Worm (Caenorhabditis elegans): ENCODE results near the gene clec-241.

The clec-241 gene

DNA sequence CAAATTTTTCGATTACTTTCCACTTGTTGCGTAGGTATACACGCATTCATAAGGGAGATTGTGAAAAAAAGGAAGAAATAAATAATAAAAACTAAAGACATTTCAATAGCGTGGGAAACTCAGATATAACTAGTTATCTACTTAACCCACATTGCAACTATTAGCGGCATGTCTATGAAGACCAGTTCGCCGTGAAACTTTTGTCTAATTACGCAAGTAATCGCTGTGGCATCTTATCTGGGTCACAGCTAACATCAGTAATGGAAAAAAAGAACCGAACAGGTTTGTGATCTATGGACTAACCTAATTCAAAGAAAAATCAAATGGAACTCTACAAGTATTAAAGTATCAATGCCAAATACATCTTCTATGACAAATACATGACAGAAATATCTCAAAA is at the start of gene clec-241:
clec-241 (minus strand) TSS at position 101 of the 400 bp plus-strand sequence.
- TF ChIP-seq F10E7.11 (tag; optimal IDR thresholded peaks at IDR 0.05) (no peak), hmg-1.2 (GFP tag; IDR thresholded peaks at IDR 0.05) (no peak), F57C9.4 (tag; optimal IDR thresholded peaks at IDR 0.05) (no peak), egl-18 (GFP tag; IDR thresholded peaks at IDR 0.05) (no peak), dpff-1 (tag; optimal IDR thresholded peaks at IDR 0.05) (no peak), nfyb-1 (GFP tag; IDR thresholded peaks at IDR 0.05) (no peak)

DNA sequence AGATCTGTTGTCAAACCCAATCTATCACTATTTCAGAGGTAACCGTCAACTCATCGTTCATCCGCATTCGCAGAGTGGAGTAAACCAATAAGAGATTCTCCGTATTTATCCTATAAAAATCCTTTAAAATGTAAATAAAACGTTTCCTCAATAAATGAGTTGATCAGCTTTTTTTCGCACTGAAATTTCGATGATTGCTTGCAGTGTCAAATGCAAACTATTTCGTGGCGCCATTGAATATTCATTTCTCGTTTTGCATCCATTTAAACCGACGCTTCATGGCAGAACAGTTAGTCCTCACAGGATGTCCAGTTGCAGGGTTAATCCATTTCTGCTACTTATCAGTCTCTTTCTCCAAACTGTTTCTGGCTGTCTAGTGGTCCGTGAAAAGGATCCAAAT is 48.5 kb upstream of the clec-241 start, which contains the start of gene F28B1.9:
F28B1.9 (plus strand) TSS at position 301 of the 400 bp plus-strand sequence.
- TF ChIP-seq hmg-1.2 (GFP tag; IDR thresholded peaks at IDR 0.05) (no peak), ets-4 (GFP tag; optimal IDR thresholded peaks at IDR 0.05) (no peak), Y53F4B.3 (GFP tag; IDR thresholded peaks at IDR 0.05) (no peak), aptf-3 (GFP tag; IDR thresholded peaks at IDR 0.05) (no peak), nhr-80 (tag; optimal IDR thresholded peaks at IDR 0.05) (no peak), hlh-12 (tag; optimal IDR thresholded peaks at IDR 0.05) (no peak), lsl-1 (GFP tag; optimal IDR thresholded peaks at IDR 0.05) (no peak), C06A6.2 (GFP tag; conservative IDR thresholded peaks at IDR 0.05) (no peak), bed-1 (GFP tag; IDR thresholded peaks at IDR 0.05) (no peak), F37B4.10 (GFP tag; IDR thresholded peaks at IDR 0.05) (no peak), rec-8 (tag; optimal IDR thresholded peaks at IDR 0.05) (no peak), hrde-1 (tag; optimal IDR thresholded peaks at IDR 0.05; ENCODE audit: borderline replicate concordance) (no peak), cebp-2 (GFP tag; IDR thresholded peaks at IDR 0.05) (no peak), tlf-1 (GFP tag; optimal IDR thresholded peaks at IDR 0.05) (no peak), him-1 (tag; optimal IDR thresholded peaks at IDR 0.05) (no peak), madf-8 (GFP tag; conservative IDR thresholded peaks at IDR 0.05) (no peak), ztf-18 (tag; optimal IDR thresholded peaks at IDR 0.05) (no peak), snpc-3.4 (tag; optimal IDR thresholded peaks at IDR 0.05) (no peak), F52B5.7 (tag; optimal IDR thresholded peaks at IDR 0.05) (no peak)

- no peak for TF ChIP-seq madf-10 (tag; optimal IDR thresholded peaks at IDR 0.05)
- TF ChIP-seq ceh-79 (tag; optimal IDR thresholded peaks at IDR 0.05): no peak
- TF ChIP-seq fkh-3 (tag; optimal IDR thresholded peaks at IDR 0.05): no peak
- no peak for TF ChIP-seq Y53F4B.3 (GFP tag; IDR thresholded peaks at IDR 0.05)
Observed at ce11 chrV:17059987-17060386, 46.9 kb upstream of the clec-241 start, which contains the start of gene sri-66. TSS of gene sri-66 (plus strand) at chrV:17060287.

ce11 chrV:17044500-17044899 is 31.4 kb upstream of the clec-241 start, which contains the start of gene F28B1.2:
TSS of gene F28B1.2 (plus strand) at chrV:17044800.
- TF ChIP-seq sea-2 (GFP tag; IDR thresholded peaks at IDR 0.05) (no peak), tbx-9 (tag; optimal IDR thresholded peaks at IDR 0.05; ENCODE audit: borderline replicate concordance) (no peak), ztf-28 (GFP tag; IDR thresholded peaks at IDR 0.05) (no peak), sptf-2 (GFP tag; optimal IDR thresholded peaks at IDR 0.05) (no peak)

ce11 chrV:17042263-17042662 is 29.1 kb upstream of the clec-241 start, which contains the start of gene hpo-33:
TSS of gene hpo-33 (plus strand) at chrV:17042563.
- TF ChIP-seq ceh-40 (GFP tag; IDR thresholded peaks at IDR 0.05) (no peak), lir-1 (GFP tag; conservative IDR thresholded peaks at IDR 0.05) (no peak), ztf-22 (GFP tag; optimal IDR thresholded peaks at IDR 0.05) (no peak), madf-3 (GFP tag; IDR thresholded peaks at IDR 0.05) (no peak), T26A5.8 (tag; optimal IDR thresholded peaks at IDR 0.05) (no peak), snpc-1.1 (tag; optimal IDR thresholded peaks at IDR 0.05; ENCODE audit: insufficient read depth) (no peak), Y56A3A.18 (GFP tag; IDR thresholded peaks at IDR 0.05) (no peak), ccch-3 (GFP tag; optimal IDR thresholded peaks at IDR 0.05) (no peak), chd-7 (tag; optimal IDR thresholded peaks at IDR 0.05) (no peak), B0261.1 (tag; optimal IDR thresholded peaks at IDR 0.05) (no peak), egl-44 (GFP tag; IDR thresholded peaks at IDR 0.05) (no peak), F39B2.1 (GFP tag; IDR thresholded peaks at IDR 0.05) (no peak), lsy-27 (tag; optimal IDR thresholded peaks at IDR 0.05; ENCODE audit: borderline replicate concordance, insufficient read depth) (no peak), madf-8 (GFP tag; conservative IDR thresholded peaks at IDR 0.05) (no peak)

Measured in whole organism, young adult.